Fruit fly (Drosophila melanogaster) whole organism, embryonic: ENCODE data around the gene asun.

Source experiments
- Aef1 ChIP-seq: fragments of 200-800 bp; sonication (Bioruptor generic); IDR thresholded peaks from 3 replicates; pipeline ENCODE4 v1.3.6; 2022; ENCODE audit warnings: missing biosample characterization, missing genetic modification characterization
- Atf6 ChIP-seq: fragments of 200-800 bp; sonication (Bioruptor generic); IDR thresholded peaks from 2 replicates; pipeline ENCODE4 v1.3.6; 2022; ENCODE audit warnings: missing biosample characterization, missing genetic modification characterization
- Awh ChIP-seq: fragments of 200-800 bp; sonication (Bioruptor generic); IDR thresholded peaks from 2 replicates; pipeline ENCODE4, ENCODE4 v1.3.6; 2022; ENCODE audit warnings: missing biosample characterization, missing genetic modification characterization
- BtbVII ChIP-seq: fragments of 200-800 bp; sonication (Bioruptor generic); optimal IDR thresholded peaks from 3 replicates; lab custom pipeline; 2017; ENCODE audit warnings: missing biosample characterization, mild to moderate bottlenecking, missing genetic modification characterization
- Bteb2 ChIP-seq: fragments of 200-800 bp; sonication (Bioruptor generic); optimal IDR thresholded peaks from 2 replicates; lab custom pipeline; 2016; ENCODE audit warnings: missing biosample characterization, missing genetic modification characterization
- C15 ChIP-seq: fragments of 200-800 bp; sonication (Bioruptor generic); IDR thresholded peaks from 3 replicates; pipeline ENCODE4 v1.3.6; 2022; ENCODE audit warnings: missing biosample characterization, missing genetic modification characterization
- CG10267 ChIP-seq: fragments of 200-800 bp; sonication (Bioruptor generic); optimal IDR thresholded peaks from 2 replicates; lab custom pipeline; 2018; ENCODE audit warnings: missing biosample characterization, mild to moderate bottlenecking, missing genetic modification characterization, moderate library complexity
- CG12744 ChIP-seq: fragments of 200-800 bp; sonication (Bioruptor generic); optimal IDR thresholded peaks from 2 replicates; lab custom pipeline; 2016; ENCODE audit warnings: missing biosample characterization, missing genetic modification characterization
- CG14667 ChIP-seq: fragments of 200-800 bp; sonication (Bioruptor generic); IDR thresholded peaks from 2 replicates; pipeline ENCODE4 v1.3.6; 2022; ENCODE audit warnings: missing biosample characterization, missing genetic modification characterization
- CG14860 ChIP-seq: fragments of 200-800 bp; sonication (Bioruptor generic); IDR thresholded peaks from 3 replicates; pipeline ENCODE4 v1.3.6; 2022; ENCODE audit warnings: missing biosample characterization, missing genetic modification characterization; ENCODE audit not compliant: partially characterized antibody
- CG15514 ChIP-seq: fragments of 200-800 bp; sonication (Bioruptor generic); optimal IDR thresholded peaks from 3 replicates; lab custom pipeline; 2017; ENCODE audit warnings: missing biosample characterization, missing genetic modification characterization, mild to moderate bottlenecking, moderate library complexity, missing genetic modification reagents
- CG16813 ChIP-seq: fragments of 200-800 bp; sonication (Bioruptor generic); IDR thresholded peaks from 3 replicates; pipeline ENCODE4 v1.3.6; 2022; ENCODE audit warnings: missing biosample characterization, missing genetic modification characterization; ENCODE audit not compliant: partially characterized antibody
- CG18599 ChIP-seq: fragments of 200-800 bp; sonication (Bioruptor generic); optimal IDR thresholded peaks from 3 replicates; lab custom pipeline; 2017; ENCODE audit warnings: missing biosample characterization, missing genetic modification characterization, mild to moderate bottlenecking, moderate library complexity, missing genetic modification reagents
- CG18619 ChIP-seq: fragments of 200-800 bp; sonication (Bioruptor generic); optimal IDR thresholded peaks from 3 replicates; lab custom pipeline; 2017; ENCODE audit warnings: missing biosample characterization, mild to moderate bottlenecking, missing genetic modification characterization
- CG31224 ChIP-seq: fragments of 200-800 bp; sonication (Bioruptor generic); IDR thresholded peaks from 2 replicates; pipeline ENCODE4 v1.3.6; 2022; ENCODE audit warnings: missing biosample characterization, missing genetic modification characterization
- CG31388 ChIP-seq: fragments of 200-800 bp; sonication (Bioruptor generic); optimal IDR thresholded peaks from 2 replicates; lab custom pipeline; 2016; ENCODE audit warnings: missing biosample characterization, missing genetic modification characterization
- CG32772 ChIP-seq: fragments of 200-800 bp; sonication (Bioruptor generic); IDR thresholded peaks from 2 replicates; pipeline ENCODE4 v1.3.6; 2022; ENCODE audit warnings: missing biosample characterization, missing genetic modification characterization
- CG4282 ChIP-seq: fragments of 200-800 bp; sonication (Bioruptor generic); optimal IDR thresholded peaks from 2 replicates; lab custom pipeline; 2016; ENCODE audit warnings: missing biosample characterization, missing genetic modification characterization
- CG6765 ChIP-seq: fragments of 200-800 bp; sonication (Bioruptor generic); optimal IDR thresholded peaks from 3 replicates; lab custom pipeline; 2017; ENCODE audit warnings: missing biosample characterization, mild to moderate bottlenecking, missing genetic modification characterization
- CG7372 ChIP-seq: fragments of 200-800 bp; sonication (Bioruptor generic); IDR thresholded peaks from 2 replicates; pipeline ENCODE4 v1.3.6; 2022; ENCODE audit warnings: missing biosample characterization, missing genetic modification characterization
- CG8359 ChIP-seq: fragments of 200-800 bp; sonication (Bioruptor generic); optimal IDR thresholded peaks from 2 replicates; lab custom pipeline; 2017; ENCODE audit warnings: missing biosample characterization, mild to moderate bottlenecking, missing genetic modification characterization, borderline replicate concordance
- CG8388 ChIP-seq: fragments of 200-800 bp; sonication (Bioruptor generic); optimal IDR thresholded peaks from 2 replicates; lab custom pipeline; 2019; ENCODE audit warnings: missing biosample characterization, mild to moderate bottlenecking, missing genetic modification characterization, moderate library complexity
- CG9215 ChIP-seq: fragments of 200-800 bp; sonication (Bioruptor generic); IDR thresholded peaks from 2 replicates; pipeline ENCODE4 v1.3.6; 2022; ENCODE audit warnings: missing biosample characterization, missing genetic modification characterization
- CG9932 ChIP-seq: fragments of 200-800 bp; sonication (Bioruptor generic); IDR thresholded peaks from 2 replicates; pipeline ENCODE4 v1.3.6; 2022; ENCODE audit warnings: missing biosample characterization, missing genetic modification characterization
- CrebB ChIP-seq: fragments of 200-800 bp; sonication (Bioruptor generic); optimal IDR thresholded peaks from 3 replicates; lab custom pipeline; 2018; ENCODE audit warnings: missing biosample characterization, mild to moderate bottlenecking, missing genetic modification characterization
- Eip74EF ChIP-seq, 2 experiments: fragments of 200-800 bp in 1 of 2; fragments of >200 bp in 1 of 2; sonication (Bioruptor generic) in 1 of 2; optimal IDR thresholded peaks; 2 replicates each; lab custom pipeline; 2017 to 2019; ENCODE audit warnings: missing biosample characterization in 2 of 2, missing genetic modification characterization in 2 of 2, mild to moderate bottlenecking in 1 of 2, moderate library complexity in 1 of 2
- Gug ChIP-seq: fragments of 200-800 bp; sonication (Bioruptor generic); IDR thresholded peaks from 4 replicates; pipeline ENCODE4 v1.3.6; 2022; ENCODE audit warnings: missing biosample characterization, missing genetic modification characterization
- HHEX ChIP-seq: fragments of 200-800 bp; sonication (Bioruptor generic); optimal IDR thresholded peaks from 3 replicates; lab custom pipeline; 2017; ENCODE audit warnings: missing biosample characterization, mild to moderate bottlenecking, missing genetic modification characterization, missing genetic modification reagents
- Hsf ChIP-seq: fragments of 200-800 bp; sonication (Bioruptor generic); optimal IDR thresholded peaks from 3 replicates; lab custom pipeline; 2016; ENCODE audit warnings: missing biosample characterization, missing genetic modification characterization
- MBD-R2 ChIP-seq: fragments of 200-800 bp; sonication (Bioruptor generic); IDR thresholded peaks from 2 replicates; pipeline ENCODE4 v1.3.6; 2022; ENCODE audit warnings: missing biosample characterization, missing genetic modification characterization
- Neu2 ChIP-seq: fragments of 200-800 bp; sonication (Bioruptor generic); optimal IDR thresholded peaks from 3 replicates; lab custom pipeline; 2016; ENCODE audit warnings: missing biosample characterization, missing genetic modification characterization, borderline replicate concordance
- Rfx ChIP-seq: fragments of 200-800 bp; sonication (Bioruptor generic); IDR thresholded peaks from 2 replicates; pipeline ENCODE4 v1.3.6; 2022; ENCODE audit warnings: missing biosample characterization, missing genetic modification characterization
- Spps ChIP-seq: fragments of 200-800 bp; sonication (Bioruptor generic); optimal IDR thresholded peaks from 2 replicates; lab custom pipeline; 2018; ENCODE audit warnings: missing biosample characterization, mild to moderate bottlenecking, missing genetic modification characterization
- bigmax ChIP-seq: fragments of 200-800 bp; sonication (Bioruptor generic); optimal IDR thresholded peaks from 2 replicates; lab custom pipeline; 2018; ENCODE audit warnings: missing biosample characterization, mild to moderate bottlenecking, missing genetic modification characterization
- bsh ChIP-seq, 2 experiments: fragments of 200-800 bp; sonication (Bioruptor generic); optimal IDR thresholded peaks; 2 replicates each; lab custom pipeline; 2017 to 2018; ENCODE audit warnings: mild to moderate bottlenecking in 2 of 2, missing biosample characterization in 2 of 2, missing genetic modification characterization in 2 of 2, moderate library complexity in 1 of 2
- dati ChIP-seq: fragments of 200-800 bp; sonication (Bioruptor generic); IDR thresholded peaks from 2 replicates; pipeline ENCODE4 v1.3.6; 2022; ENCODE audit warnings: missing biosample characterization, missing genetic modification characterization
- gem ChIP-seq: fragments of 200-800 bp; sonication (Bioruptor generic); optimal IDR thresholded peaks from 2 replicates; lab custom pipeline; 2019; ENCODE audit warnings: missing biosample characterization, mild to moderate bottlenecking, missing genetic modification characterization, moderate library complexity
- jumu ChIP-seq: fragments of 200-800 bp; sonication (Bioruptor generic); optimal IDR thresholded peaks from 3 replicates; lab custom pipeline; 2016; ENCODE audit warnings: missing biosample characterization, missing genetic modification characterization
- lbe ChIP-seq: fragments of 200-800 bp; sonication (Bioruptor generic); optimal IDR thresholded peaks from 2 replicates; lab custom pipeline; 2016; ENCODE audit warnings: missing biosample characterization, mild to moderate bottlenecking, missing genetic modification characterization
- lilli ChIP-seq: fragments of 200-800 bp; sonication (Bioruptor generic); optimal IDR thresholded peaks from 3 replicates; lab custom pipeline; 2016; ENCODE audit warnings: missing biosample characterization, missing genetic modification characterization
- mam ChIP-seq: fragments of 200-800 bp; sonication (Bioruptor generic); optimal IDR thresholded peaks from 3 replicates; lab custom pipeline; 2016; ENCODE audit warnings: missing biosample characterization, missing genetic modification characterization
- pnt ChIP-seq: fragments of 200-800 bp; sonication (Bioruptor generic); optimal IDR thresholded peaks from 3 replicates; lab custom pipeline; 2016; ENCODE audit warnings: missing biosample characterization, missing genetic modification characterization
- slbo ChIP-seq: fragments of 200-800 bp; sonication (Bioruptor generic); IDR thresholded peaks from 2 replicates; pipeline ENCODE4 v1.3.6; 2022; ENCODE audit warnings: missing biosample characterization, missing genetic modification characterization
- sob ChIP-seq: fragments of 200-800 bp; sonication (Bioruptor generic); IDR thresholded peaks from 2 replicates; pipeline ENCODE4 v1.3.6; 2022; ENCODE audit warnings: missing biosample characterization, missing genetic modification characterization
- stwl ChIP-seq: fragments of 200-800 bp; sonication (Bioruptor generic); optimal IDR thresholded peaks from 3 replicates; lab custom pipeline; 2018; ENCODE audit warnings: missing biosample characterization, mild to moderate bottlenecking, missing genetic modification characterization, moderate library complexity
- tap ChIP-seq: fragments of 200-800 bp; optimal IDR thresholded peaks from 3 replicates; lab custom pipeline; 2019; ENCODE audit warnings: missing biosample characterization, mild to moderate bottlenecking, missing genetic modification characterization, moderate library complexity
- tup ChIP-seq: fragments of 200-800 bp; sonication (Bioruptor generic); optimal IDR thresholded peaks from 2 replicates; lab custom pipeline; 2016; ENCODE audit warnings: missing biosample characterization, mild to moderate bottlenecking, missing genetic modification characterization, moderate library complexity
- zf30C ChIP-seq: fragments of 200-800 bp; sonication (Bioruptor generic); optimal IDR thresholded peaks from 3 replicates; lab custom pipeline; 2018; ENCODE audit warnings: missing biosample characterization, mild to moderate bottlenecking, missing genetic modification characterization

asun gene

DNA sequence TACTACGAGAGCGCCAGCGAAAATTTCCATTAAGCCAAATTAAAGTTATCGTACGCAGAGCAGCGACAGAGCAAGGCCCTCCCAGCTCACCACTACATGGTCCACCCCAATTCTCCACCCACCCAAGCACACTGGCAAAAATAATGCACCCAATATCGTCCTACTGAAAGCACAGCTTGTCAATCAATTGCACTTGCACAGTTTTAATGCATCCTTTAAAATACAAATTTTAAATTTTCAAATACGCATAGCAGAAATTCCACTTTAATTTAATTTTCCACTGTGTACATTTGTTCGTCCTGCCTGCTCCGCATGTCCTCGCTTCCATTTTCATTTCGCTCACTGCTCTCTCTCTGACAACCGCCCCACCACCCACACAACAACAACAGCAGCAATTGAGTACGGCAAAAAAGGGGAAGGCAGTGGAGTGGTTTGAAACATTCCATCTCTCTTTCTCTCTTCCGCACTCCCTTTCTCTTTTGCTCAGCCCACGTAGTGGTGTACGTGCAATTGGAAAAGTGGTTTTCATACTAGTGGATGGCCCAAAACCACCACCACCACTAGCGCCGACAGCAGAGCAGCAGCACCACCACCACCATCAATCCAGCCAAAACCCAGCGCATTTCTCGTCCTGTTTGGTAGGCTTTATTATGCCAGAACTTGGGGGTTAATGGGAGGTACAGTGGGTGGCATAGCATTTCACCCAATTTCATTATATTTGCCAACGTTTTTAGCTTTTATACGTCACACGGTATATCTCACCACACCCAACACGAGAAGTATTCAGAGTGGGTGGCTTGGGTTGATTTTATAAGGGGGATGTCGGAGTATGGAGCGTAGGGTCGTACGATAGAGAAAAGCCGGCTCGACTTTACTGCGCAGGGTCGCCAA, 16.2 kb upstream of the asun start (continued):
- TF ChIP-seq jumu (GFP tag; lab: Kevin White, UChicago) (peak; percentile 41), CG10267 (peak; percentile 78), CG32772 (GFP tag; lab: Robert Waterston, UW) (peak; percentile 82), Aef1 (GFP tag; lab: Robert Waterston, UW) (peak; percentile 78), Awh (GFP tag; lab: Robert Waterston, UW) (peak; percentile 78), Rfx (GFP tag; lab: Robert Waterston, UW) (peak; percentile 61), CG18599 (peak; percentile 99), gem (tag; lab: Kevin White, UChicago) (peak; percentile 78), CG9215 (GFP tag; lab: Robert Waterston, UW) (peak; percentile 83), CG31388 (peak; percentile 32), CG31224 (GFP tag; lab: Robert Waterston, UW) (peak; percentile 67), CG9932 (GFP tag; lab: Robert Waterston, UW) (peak; percentile 48), zf30C (GFP tag; lab: Kevin White, UChicago) (peak; percentile 90), Gug (GFP tag; lab: Robert Waterston, UW) (peak; percentile 85; the same call in 3 of the 4 replicates), MBD-R2 (GFP tag; lab: Robert Waterston, UW) (peak; percentile 48; the same call in 1 of the 2 replicates), CG4282 (GFP tag; lab: Kevin White, UChicago) (no peak), CG16813 (GFP tag; lab: Robert Waterston, UW) (no peak), CG15514 (GFP tag; lab: Kevin White, UChicago) (peak; percentile 87), Eip74EF (GFP tag; optimal IDR thresholded peaks at IDR 0.05; lab: Kevin White, UChicago) (peak in 1 of 2 experiments; percentile 58), Spps (tag; lab: Kevin White, UChicago) (peak; percentile 25), Neu2 (GFP tag; lab: Kevin White, UChicago) (peak; percentile 43), lilli (GFP tag; lab: Kevin White, UChicago) (peak; percentile 66), Hsf (GFP tag; lab: Kevin White, UChicago) (peak; percentile 49), bsh (GFP tag; optimal IDR thresholded peaks at IDR 0.05; lab: Kevin White, UChicago) (peak in 1 of 2 experiments; percentile 68), C15 (peak; percentile 74; the same call in 2 of the 3 replicates), mam (GFP tag; lab: Kevin White, UChicago) (peak; percentile 67), tap (tag; lab: Kevin White, UChicago) (peak; percentile 87), dati (GFP tag; lab: Robert Waterston, UW) (no peak), sob (peak; percentile 93), CG8359 (GFP tag; lab: Kevin White, UChicago) (peak; percentile 76), BtbVII (GFP tag; lab: Kevin White, UChicago) (peak; percentile 95), CG12744 (no peak), tup (peak; percentile 6), Bteb2 (peak; percentile 47), CG14667 (peak; percentile 71), lbe (no peak), CG7372 (GFP tag; lab: Robert Waterston, UW) (peak; percentile 82), pnt (GFP tag; lab: Kevin White, UChicago) (peak; percentile 50), HHEX (GFP tag; lab: Kevin White, UChicago) (peak; percentile 93), CG6765 (GFP tag; lab: Kevin White, UChicago) (peak; percentile 87), CG14860 (GFP tag; lab: Robert Waterston, UW) (no peak), CG18619 (peak; percentile 56), CG8388 (GFP tag; lab: Kevin White, UChicago) (peak; percentile 41), slbo (GFP tag; lab: Robert Waterston, UW) (peak; percentile 67), bigmax (GFP tag; lab: Kevin White, UChicago) (no peak), stwl (tag; lab: Kevin White, UChicago) (no peak), CrebB (tag; lab: Kevin White, UChicago) (no peak), Atf6 (peak; percentile 72)
